Worm (Caenorhabditis elegans) whole organism, midembryonic: ENCODE measurements around the gene C04G6.4.

Experiments used
- T22C8.4 ChIP-seq: fragments of 200-800 bp; sonication (Bioruptor generic); IDR thresholded peaks from 2 replicates; pipeline ENCODE4 v1.3.6; 2022; ENCODE audit warnings: missing genetic modification characterization, missing compliant biosample characterization
- cog-1 ChIP-seq: sonication (generic microtip); optimal IDR thresholded peaks from 2 replicates; lab custom pipeline; 2016; ENCODE audit warnings: missing genetic modification characterization, missing compliant biosample characterization
- flt-1 ChIP-seq: fragments of 200-800 bp; sonication (Bioruptor generic); IDR thresholded peaks from 2 replicates; pipeline ENCODE4 v1.3.6; 2022; ENCODE audit warnings: missing genetic modification characterization, missing compliant biosample characterization
- klf-2 ChIP-seq: fragments of 200-800 bp; sonication (Bioruptor generic); conservative IDR thresholded peaks from 2 replicates; pipeline ENCODE4 v1.3.6; 2022; ENCODE audit warnings: missing genetic modification reagents, missing genetic modification characterization, missing compliant biosample characterization
- med-1 ChIP-seq: sonication (generic microtip); optimal IDR thresholded peaks from 2 replicates; lab custom pipeline; 2017; ENCODE audit warnings: missing genetic modification characterization, mild to moderate bottlenecking, missing compliant biosample characterization, antibody characterized with exemption, missing genetic modification reagents; ENCODE audit not compliant: insufficient read depth
- ref-1 ChIP-seq: fragments of 200-800 bp; sonication (Bioruptor generic); conservative IDR thresholded peaks from 2 replicates; pipeline ENCODE4 v1.3.6; 2022; ENCODE audit warnings: missing genetic modification reagents, missing genetic modification characterization, missing compliant biosample characterization
- ztf-23 ChIP-seq: fragments of 200-800 bp; sonication (Bioruptor generic); IDR thresholded peaks from 2 replicates; pipeline ENCODE4 v1.3.6; 2022; ENCODE audit warnings: missing genetic modification reagents, missing genetic modification characterization, missing compliant biosample characterization
- ztf-29 ChIP-seq: fragments of 200-800 bp; sonication (Bioruptor generic); IDR thresholded peaks from 2 replicates; pipeline ENCODE4 v1.3.6; 2022; ENCODE audit warnings: missing genetic modification reagents, missing genetic modification characterization, missing compliant biosample characterization

ce11 chrII:5058036-5058435, 25.2 kb downstream of the C04G6.4 start, which contains the start of gene C27A2.12:
- TF ChIP-seq cog-1 (tag; lab: Kevin White, UChicago), result no peak
- TF ChIP-seq ztf-29 (GFP tag; lab: Robert Waterston, UW), result no peak
- no peak for TF ChIP-seq med-1 (GFP tag; lab: Kevin White, UChicago)
- no peak for TF ChIP-seq ref-1
- TF ChIP-seq flt-1 (GFP tag; lab: Robert Waterston, UW), result no peak
- TF ChIP-seq ztf-23, result no peak
- TF ChIP-seq klf-2, result no peak
- TF ChIP-seq T22C8.4 (GFP tag; lab: Robert Waterston, UW), result no peak
